Worm (Caenorhabditis elegans) whole organism, L1 larva: Measurements from ENCODE around the gene C07A9.10.
"Not testable (repeated sequence)": the region's sequence is repeated elsewhere in the genome, so short reads cannot be mapped to it uniquely, and the experiment has no call there.

Experiments
- C16A3.4 ChIP-seq: fragments of 150-350 bp; optimal IDR thresholded peaks from 2 replicates; lab custom pipeline; 2014; ENCODE audit warnings: missing biosample characterization, missing genetic modification characterization
- aly-2 ChIP-seq: fragments of 150-350 bp; optimal IDR thresholded peaks from 2 replicates; lab custom pipeline; 2014; ENCODE audit warnings: missing biosample characterization, missing genetic modification characterization
- dpl-1 ChIP-seq, 3 experiments: fragments of 150-350 bp in 2 of 3; sonication (generic microtip) in 1 of 3; optimal IDR thresholded peaks; 2 replicates each; lab custom pipeline; 2014 to 2017; ENCODE audit warnings: missing biosample characterization in 3 of 3, missing genetic modification characterization in 3 of 3, missing genetic modification reagents in 3 of 3
- elt-3 ChIP-seq, 6 experiments: fragments of 150-350 bp in 1 of 6; sonication (generic microtip); optimal IDR thresholded peaks; 2 replicates each; lab custom pipeline; 2017 to 2018; ENCODE audit warnings: missing biosample characterization in 6 of 6, missing genetic modification characterization in 6 of 6, inconsistent platforms in 1 of 6
- fos-1 ChIP-seq: fragments of 150-350 bp; optimal IDR thresholded peaks from 2 replicates; lab custom pipeline; 2014; ENCODE audit warnings: missing biosample characterization, missing genetic modification characterization
- lir-3 ChIP-seq: sonication (generic microtip); optimal IDR thresholded peaks from 2 replicates; lab custom pipeline; 2016; ENCODE audit warnings: mild to moderate bottlenecking, missing genetic modification characterization, moderate library complexity, missing compliant biosample characterization; ENCODE audit not compliant: poor library complexity
- mdl-1 ChIP-seq, 2 experiments: fragments of 150-350 bp; optimal IDR thresholded peaks; 2 replicates each; lab custom pipeline; 2014 to 2017; ENCODE audit warnings: missing biosample characterization in 2 of 2, missing genetic modification characterization in 2 of 2, inconsistent platforms in 1 of 2
- mep-1 ChIP-seq: fragments of 150-350 bp; optimal IDR thresholded peaks from 2 replicates; lab custom pipeline; 2014; ENCODE audit warnings: missing biosample characterization, missing genetic modification characterization
- nhr-90 ChIP-seq: sonication (generic microtip); optimal IDR thresholded peaks from 2 replicates; lab custom pipeline; 2016; ENCODE audit warnings: mild to moderate bottlenecking, missing genetic modification characterization, missing compliant biosample characterization; ENCODE audit not compliant: poor library complexity
- pqm-1 ChIP-seq: sonication (generic microtip); optimal IDR thresholded peaks from 3 replicates; lab custom pipeline; 2017; ENCODE audit warnings: missing biosample characterization, missing genetic modification characterization
- snpc-4 ChIP-seq: fragments of 150-350 bp; optimal IDR thresholded peaks from 2 replicates; lab custom pipeline; 2014; ENCODE audit warnings: missing biosample characterization, missing genetic modification characterization
- unc-130 ChIP-seq: fragments of 150-350 bp; optimal IDR thresholded peaks from 2 replicates; lab custom pipeline; 2017; ENCODE audit warnings: missing biosample characterization, missing genetic modification characterization, inconsistent platforms
- unc-62 ChIP-seq: fragments of 150-350 bp; optimal IDR thresholded peaks from 2 replicates; lab custom pipeline; 2014; ENCODE audit warnings: missing biosample characterization, missing genetic modification reagents, missing genetic modification characterization
- zag-1 ChIP-seq: fragments of 150-350 bp; optimal IDR thresholded peaks from 2 replicates; lab custom pipeline; 2014; ENCODE audit warnings: missing biosample characterization, missing genetic modification characterization

ce11 chrIII:9682729-9683128 lies 3.1 kb downstream of the C07A9.10 start, which contains the start of gene C07A9.5:
- not testable (repeated sequence) for TF ChIP-seq elt-3 (tag; optimal IDR thresholded peaks at IDR 0.05; lab: Kevin White, UChicago); nhr-90 (tag; lab: Kevin White, UChicago); aly-2 (tag; lab: Kevin White, UChicago); lir-3 (tag; lab: Kevin White, UChicago); unc-62 (GFP tag; lab: Kevin White, UChicago); mep-1 (tag; lab: Kevin White, UChicago); snpc-4 (tag; lab: Kevin White, UChicago); C16A3.4; fos-1 (tag; lab: Kevin White, UChicago); unc-130 (tag; lab: Kevin White, UChicago); pqm-1 (tag; lab: Kevin White, UChicago); dpl-1 (GFP tag; optimal IDR thresholded peaks at IDR 0.05; lab: Kevin White, UChicago); mdl-1 (tag; optimal IDR thresholded peaks at IDR 0.05; lab: Kevin White, UChicago); zag-1 (tag; lab: Kevin White, UChicago)
